Worm (Caenorhabditis elegans) whole organism, L3 larva: ENCODE measurements around the gene npr-35.
A peak's percentile ranks its signal among the peaks of the same experiment; 100 is the strongest.

Source experiments
- R02D3.7 ChIP-seq: fragments of 150-350 bp; optimal IDR thresholded peaks from 2 replicates; lab custom pipeline; 2014; ENCODE audit warnings: missing biosample characterization, missing genetic modification characterization
- ZK546.5 ChIP-seq: sonication (generic microtip); optimal IDR thresholded peaks from 2 replicates; lab custom pipeline; 2017; ENCODE audit warnings: missing biosample characterization, missing genetic modification characterization
- ama-1 ChIP-seq: fragments of 150-350 bp; optimal IDR thresholded peaks from 2 replicates; lab custom pipeline; 2018
- ceh-16 ChIP-seq: sonication (generic microtip); optimal IDR thresholded peaks from 2 replicates; lab custom pipeline; 2017; ENCODE audit warnings: missing biosample characterization, missing genetic modification characterization
- ceh-28 ChIP-seq: fragments of 150-350 bp; optimal IDR thresholded peaks from 2 replicates; lab custom pipeline; 2014; ENCODE audit warnings: missing biosample characterization, missing genetic modification reagents, missing genetic modification characterization
- ceh-82 ChIP-seq: fragments of 150-350 bp; optimal IDR thresholded peaks from 2 replicates; lab custom pipeline; 2014; ENCODE audit warnings: missing biosample characterization, missing genetic modification characterization
- ceh-9 ChIP-seq: sonication (generic microtip); optimal IDR thresholded peaks from 2 replicates; lab custom pipeline; 2018; ENCODE audit warnings: missing biosample characterization, missing genetic modification characterization
- egl-27 ChIP-seq: sonication (generic microtip); optimal IDR thresholded peaks from 4 replicates; lab custom pipeline; 2017; ENCODE audit warnings: missing biosample characterization, missing genetic modification reagents, missing genetic modification characterization
- egl-5 ChIP-seq: fragments of 150-350 bp; optimal IDR thresholded peaks from 2 replicates; lab custom pipeline; 2017; ENCODE audit warnings: missing biosample characterization, missing genetic modification reagents, missing genetic modification characterization, inconsistent platforms
- elt-2 ChIP-seq: sonication (generic microtip); optimal IDR thresholded peaks from 2 replicates; lab custom pipeline; 2016; ENCODE audit warnings: missing genetic modification reagents, mild to moderate bottlenecking, missing genetic modification characterization, missing compliant biosample characterization
- elt-3 ChIP-seq, 3 experiments: fragments of 150-350 bp in 1 of 3; sonication (generic microtip) in 2 of 3; optimal IDR thresholded peaks; 2 replicates in 2 of 3; 4 replicates in 1 of 3; lab custom pipeline; 2014 to 2017; ENCODE audit warnings: missing biosample characterization in 3 of 3, missing genetic modification characterization in 3 of 3
- fkh-10 ChIP-seq: sonication (generic microtip); optimal IDR thresholded peaks from 2 replicates; lab custom pipeline; 2017; ENCODE audit warnings: missing biosample characterization, missing genetic modification reagents, missing genetic modification characterization
- fos-1 ChIP-seq: fragments of 150-350 bp; optimal IDR thresholded peaks from 2 replicates; lab custom pipeline; 2014; ENCODE audit warnings: missing biosample characterization, missing genetic modification characterization
- hmg-11 ChIP-seq: sonication (generic microtip); optimal IDR thresholded peaks from 2 replicates; lab custom pipeline; 2016; ENCODE audit warnings: missing genetic modification characterization, missing compliant biosample characterization
- jun-1 ChIP-seq: fragments of 150-350 bp; optimal IDR thresholded peaks from 2 replicates; lab custom pipeline; 2014; ENCODE audit warnings: missing biosample characterization, missing genetic modification reagents, missing genetic modification characterization
- lin-15B ChIP-seq: fragments of 150-350 bp; optimal IDR thresholded peaks from 2 replicates; lab custom pipeline; 2014; ENCODE audit warnings: missing biosample characterization, missing genetic modification characterization
- lin-39 ChIP-seq: fragments of 150-350 bp; optimal IDR thresholded peaks from 2 replicates; lab custom pipeline; 2018; ENCODE audit warnings: missing biosample characterization, missing genetic modification reagents, missing genetic modification characterization
- lsy-12 ChIP-seq: sonication (generic microtip); optimal IDR thresholded peaks from 2 replicates; lab custom pipeline; 2016; ENCODE audit warnings: mild to moderate bottlenecking, missing genetic modification characterization, missing compliant biosample characterization
- mdl-1 ChIP-seq: fragments of 150-350 bp; optimal IDR thresholded peaks from 2 replicates; lab custom pipeline; 2014; ENCODE audit warnings: missing biosample characterization, missing genetic modification characterization
- nfya-1 ChIP-seq: sonication (generic microtip); optimal IDR thresholded peaks from 2 replicates; lab custom pipeline; 2017; ENCODE audit warnings: missing genetic modification characterization, mild to moderate bottlenecking, missing compliant biosample characterization, antibody characterized with exemption, moderate library complexity; ENCODE audit not compliant: insufficient read depth
- nhr-11 ChIP-seq: fragments of 150-350 bp; optimal IDR thresholded peaks from 2 replicates; lab custom pipeline; 2014; ENCODE audit warnings: missing biosample characterization, missing genetic modification characterization
- nhr-12 ChIP-seq: fragments of 150-350 bp; optimal IDR thresholded peaks from 2 replicates; lab custom pipeline; 2014; ENCODE audit warnings: missing biosample characterization, missing genetic modification characterization
- nhr-23 ChIP-seq: fragments of 150-350 bp; optimal IDR thresholded peaks from 2 replicates; lab custom pipeline; 2014; ENCODE audit warnings: missing biosample characterization, missing genetic modification reagents, missing genetic modification characterization
- nhr-25 ChIP-seq: sonication (generic microtip); optimal IDR thresholded peaks from 2 replicates; lab custom pipeline; 2017; ENCODE audit warnings: missing biosample characterization, missing genetic modification characterization
- nhr-43 ChIP-seq: sonication (generic microtip); optimal IDR thresholded peaks from 2 replicates; lab custom pipeline; 2016; ENCODE audit warnings: mild to moderate bottlenecking, missing genetic modification characterization, missing compliant biosample characterization; ENCODE audit not compliant: poor library complexity, severe bottlenecking
- nhr-67 ChIP-seq: fragments of 150-350 bp; optimal IDR thresholded peaks from 2 replicates; lab custom pipeline; 2014; ENCODE audit warnings: missing biosample characterization, missing genetic modification characterization
- nhr-76 ChIP-seq: fragments of 150-350 bp; sonication (generic microtip); optimal IDR thresholded peaks from 5 replicates; lab custom pipeline; 2014; ENCODE audit warnings: missing biosample characterization, missing genetic modification characterization
- nhr-77 ChIP-seq: fragments of 150-350 bp; optimal IDR thresholded peaks from 2 replicates; lab custom pipeline; 2014; ENCODE audit warnings: missing biosample characterization, missing genetic modification characterization
- pha-4 ChIP-seq: fragments of 150-350 bp; optimal IDR thresholded peaks from 2 replicates; lab custom pipeline; 2014; ENCODE audit warnings: missing biosample characterization, missing genetic modification reagents, missing genetic modification characterization
- pqm-1 ChIP-seq: fragments of 150-350 bp; optimal IDR thresholded peaks from 2 replicates; lab custom pipeline; 2017; ENCODE audit warnings: missing biosample characterization, missing genetic modification characterization, inconsistent platforms
- sea-2 ChIP-seq: fragments of 150-350 bp; sonication (generic microtip); optimal IDR thresholded peaks from 4 replicates; lab custom pipeline; 2014; ENCODE audit warnings: missing biosample characterization, missing genetic modification reagents, missing genetic modification characterization
- skn-1 ChIP-seq: fragments of 150-350 bp; optimal IDR thresholded peaks from 2 replicates; lab custom pipeline; 2014; ENCODE audit warnings: missing biosample characterization, missing genetic modification characterization
- snpc-4 ChIP-seq: fragments of 150-350 bp; optimal IDR thresholded peaks from 2 replicates; lab custom pipeline; 2014; ENCODE audit warnings: missing biosample characterization, missing genetic modification characterization
- tbx-2 ChIP-seq: sonication (generic microtip); optimal IDR thresholded peaks from 2 replicates; lab custom pipeline; 2016; ENCODE audit warnings: mild to moderate bottlenecking, missing genetic modification characterization, missing compliant biosample characterization
- unc-39 ChIP-seq: sonication (generic microtip); optimal IDR thresholded peaks from 4 replicates; lab custom pipeline; 2017; ENCODE audit warnings: missing biosample characterization, missing genetic modification characterization
- unc-62 ChIP-seq: fragments of 150-350 bp; sonication (generic microtip); optimal IDR thresholded peaks from 4 replicates; lab custom pipeline; 2014; ENCODE audit warnings: missing biosample characterization, missing genetic modification reagents, missing genetic modification characterization
- ztf-11 ChIP-seq: fragments of 150-350 bp; optimal IDR thresholded peaks from 2 replicates; lab custom pipeline; 2014; ENCODE audit warnings: missing biosample characterization, missing genetic modification characterization
- ztf-4 ChIP-seq: fragments of 150-350 bp; optimal IDR thresholded peaks from 2 replicates; lab custom pipeline; 2014; ENCODE audit warnings: missing biosample characterization, missing genetic modification characterization

The npr-35 gene

ce11 chrIV:7778865-7779264 is 35.2 kb downstream of the npr-35 start, which contains the start of gene rpap-3:
rpap-3 (minus strand) TSS chrIV:7778965.
- TF ChIP-seq fkh-10 (GFP tag; lab: Kevin White, UChicago) (no peak), nhr-23 (tag; lab: Kevin White, UChicago) (no peak), ceh-9 (tag; lab: Kevin White, UChicago) (no peak), nhr-11 (tag; lab: Kevin White, UChicago) (no peak), pha-4 (tag; lab: Kevin White, UChicago) (no peak), elt-2 (no peak), egl-27 (no peak)

ce11 chrIV:7782292-7782691 is 38.7 kb downstream of the npr-35 start, which contains the start of gene sec-10:
sec-10 (minus strand) TSS chrIV:7782499.
- TF ChIP-seq lin-15B (tag; lab: Kevin White, UChicago) (no peak), elt-2 (peak; percentile 40), pha-4 (tag; lab: Kevin White, UChicago) (peak; percentile 18)

- no peak for TF ChIP-seq lin-15B (tag; lab: Kevin White, UChicago)
- peak; percentile 6 for TF ChIP-seq jun-1 (tag; lab: Kevin White, UChicago)
- no peak for TF ChIP-seq ceh-28 (tag; lab: Kevin White, UChicago)
- peak; percentile 68 for TF ChIP-seq elt-2
- TF ChIP-seq lsy-12 (tag; lab: Kevin White, UChicago): no peak
These were observed 40.3 kb downstream of the npr-35 start, which contains the start of gene tag-321 for ce11 chrIV:7783801-7784411. tag-321 (minus strand) TSS chrIV:7783851.

- TF ChIP-seq lsy-12 (tag; lab: Kevin White, UChicago): peak; percentile 17
- no peak for TF ChIP-seq nhr-77 (tag; lab: Kevin White, UChicago)
- peak; percentile 84 for TF ChIP-seq lin-15B (tag; lab: Kevin White, UChicago)
- peak; percentile 55 for TF ChIP-seq R02D3.7 (tag; lab: Kevin White, UChicago)
- TF ChIP-seq jun-1 (tag; lab: Kevin White, UChicago): peak; percentile 1
- TF ChIP-seq pqm-1 (tag; lab: Kevin White, UChicago): peak; percentile 47
- TF ChIP-seq ceh-28 (tag; lab: Kevin White, UChicago): peak; percentile 3
- no peak for TF ChIP-seq nhr-12
- TF ChIP-seq elt-2: peak; percentile 22
- peak; percentile 22 for TF ChIP-seq egl-5
- TF ChIP-seq nfya-1 (tag; lab: Kevin White, UChicago): peak; percentile 67
- peak; percentile 35 for TF ChIP-seq nhr-43
- TF ChIP-seq skn-1 (tag; lab: Kevin White, UChicago): peak; percentile 40
- peak; percentile 80 for TF ChIP-seq pha-4 (tag; lab: Kevin White, UChicago)
- TF ChIP-seq snpc-4 (tag; lab: Kevin White, UChicago): peak; percentile 38
- no peak for TF ChIP-seq sea-2 (GFP tag; lab: Kevin White, UChicago)
- no peak for TF ChIP-seq ceh-16
- no peak for TF ChIP-seq unc-62 (GFP tag; lab: Kevin White, UChicago)
- no peak for TF ChIP-seq elt-3 (tag; optimal IDR thresholded peaks at IDR 0.05; lab: Kevin White, UChicago)
- peak; percentile 47 for TF ChIP-seq hmg-11 (tag; lab: Kevin White, UChicago)
- TF ChIP-seq tbx-2: no peak
- TF ChIP-seq nhr-25 (tag; lab: Kevin White, UChicago): peak; percentile 9
- TF ChIP-seq nhr-23 (tag; lab: Kevin White, UChicago): peak; percentile 75
These were observed 41.9 kb downstream of the npr-35 start, which contains the start of gene tag-322 for ce11 chrIV:7785506-7786065. tag-322 (minus strand) TSS chrIV:7785556.

ce11 chrIV:7789521-7789949 is 45.9 kb downstream of the npr-35 start, which contains the start of gene imp-3:
imp-3 (minus strand) TSS chrIV:7789613.
- TF ChIP-seq snpc-4 (tag; lab: Kevin White, UChicago) (no peak), pha-4 (tag; lab: Kevin White, UChicago) (peak; percentile 74), ceh-16 (no peak), nhr-12 (no peak), ztf-4 (tag; lab: Kevin White, UChicago) (peak; percentile 64), hmg-11 (tag; lab: Kevin White, UChicago) (peak; percentile 32), egl-5 (peak; percentile 32), ceh-82 (tag; lab: Kevin White, UChicago) (no peak), nhr-25 (tag; lab: Kevin White, UChicago) (peak; percentile 43), elt-2 (peak; percentile 48), nhr-77 (tag; lab: Kevin White, UChicago) (no peak), mdl-1 (tag; lab: Kevin White, UChicago) (no peak), ztf-11 (no peak), ama-1 (lab: Kevin White, UChicago) (peak; percentile 95), ceh-9 (tag; lab: Kevin White, UChicago) (no peak), fos-1 (tag; lab: Kevin White, UChicago) (no peak), lsy-12 (tag; lab: Kevin White, UChicago) (peak; percentile 46), lin-39 (tag; lab: Kevin White, UChicago) (peak; percentile 70), fkh-10 (GFP tag; lab: Kevin White, UChicago) (no peak), tbx-2 (no peak), sea-2 (GFP tag; lab: Kevin White, UChicago) (no peak), nhr-43 (peak; percentile 16), ZK546.5 (tag; lab: Kevin White, UChicago) (no peak), ceh-28 (tag; lab: Kevin White, UChicago) (no peak), nfya-1 (tag; lab: Kevin White, UChicago) (peak; percentile 66), nhr-11 (tag; lab: Kevin White, UChicago) (no peak), unc-39 (tag; lab: Kevin White, UChicago) (no peak), nhr-67 (tag; lab: Kevin White, UChicago) (no peak), unc-62 (GFP tag; lab: Kevin White, UChicago) (no peak), elt-3 (tag; optimal IDR thresholded peaks at IDR 0.05; lab: Kevin White, UChicago) (no peak), nhr-76 (tag; lab: Kevin White, UChicago) (no peak), R02D3.7 (tag; lab: Kevin White, UChicago) (no peak)
